Worm (Caenorhabditis elegans) whole organism, late embryonic: Measurements from ENCODE around the gene nlp-7.

Experiments used
- F13H6.1 ChIP-seq: sonication (generic microtip); optimal IDR thresholded peaks from 2 replicates; lab custom pipeline; 2016; ENCODE audit warnings: missing genetic modification characterization, missing compliant biosample characterization
- K09A11.1 ChIP-seq: sonication (generic microtip); optimal IDR thresholded peaks from 2 replicates; lab custom pipeline; 2017; ENCODE audit warnings: antibody characterized with exemption, mild to moderate bottlenecking, missing genetic modification characterization, missing compliant biosample characterization; ENCODE audit not compliant: insufficient read depth
- T23F11.4 ChIP-seq: fragments of 200-800 bp; sonication (Bioruptor generic); optimal IDR thresholded peaks from 2 replicates; lab custom pipeline; 2018; ENCODE audit warnings: mild to moderate bottlenecking, missing genetic modification characterization, missing compliant biosample characterization
- ahr-1 ChIP-seq: sonication (generic microtip); optimal IDR thresholded peaks from 2 replicates; lab custom pipeline; 2016; ENCODE audit warnings: missing genetic modification characterization, missing compliant biosample characterization
- ama-1 ChIP-seq: fragments of 150-350 bp; optimal IDR thresholded peaks from 2 replicates; lab custom pipeline; 2014
- ceh-19 ChIP-seq: fragments of 200-800 bp; sonication (Bioruptor generic); optimal IDR thresholded peaks from 2 replicates; lab custom pipeline; 2018; ENCODE audit warnings: mild to moderate bottlenecking, missing genetic modification characterization, missing compliant biosample characterization
- ceh-31 ChIP-seq: sonication (generic microtip); optimal IDR thresholded peaks from 2 replicates; lab custom pipeline; 2016; ENCODE audit warnings: missing genetic modification characterization, missing compliant biosample characterization
- ceh-45 ChIP-seq: fragments of 200-800 bp; sonication (Bioruptor generic); IDR thresholded peaks from 2 replicates; pipeline ENCODE4 v1.3.6; 2022; ENCODE audit warnings: missing genetic modification reagents, missing genetic modification characterization, missing compliant biosample characterization
- ceh-6 ChIP-seq: fragments of 200-800 bp; sonication (Bioruptor generic); optimal IDR thresholded peaks from 2 replicates; lab custom pipeline; 2018; ENCODE audit warnings: mild to moderate bottlenecking, missing genetic modification characterization, missing compliant biosample characterization
- ceh-9 ChIP-seq: sonication (generic microtip); optimal IDR thresholded peaks from 2 replicates; lab custom pipeline; 2016; ENCODE audit warnings: mild to moderate bottlenecking, missing genetic modification characterization, inconsistent platforms, missing compliant biosample characterization
- che-1 ChIP-seq: sonication (generic microtip); optimal IDR thresholded peaks from 2 replicates; lab custom pipeline; 2016; ENCODE audit warnings: mild to moderate bottlenecking, missing genetic modification characterization, missing compliant biosample characterization
- dve-1 ChIP-seq: sonication (generic microtip); optimal IDR thresholded peaks from 2 replicates; lab custom pipeline; 2017; ENCODE audit warnings: antibody characterized with exemption, mild to moderate bottlenecking, missing genetic modification characterization, missing compliant biosample characterization
- eyg-1 ChIP-seq: sonication (generic microtip); optimal IDR thresholded peaks from 2 replicates; lab custom pipeline; 2016; ENCODE audit warnings: missing genotype, missing genetic modification characterization, missing compliant biosample characterization
- fax-1 ChIP-seq: sonication (generic microtip); optimal IDR thresholded peaks from 2 replicates; lab custom pipeline; 2016; ENCODE audit warnings: missing genotype, missing genetic modification characterization, missing compliant biosample characterization
- fkh-10 ChIP-seq: fragments of 150-350 bp; optimal IDR thresholded peaks from 2 replicates; lab custom pipeline; 2014; ENCODE audit warnings: missing biosample characterization, missing genetic modification reagents, missing genetic modification characterization
- hlh-13 ChIP-seq: fragments of 200-800 bp; sonication (Bioruptor generic); optimal IDR thresholded peaks from 2 replicates; lab custom pipeline; 2018; ENCODE audit warnings: mild to moderate bottlenecking, missing genetic modification characterization, missing compliant biosample characterization
- hlh-30 ChIP-seq: sonication (generic microtip); optimal IDR thresholded peaks from 2 replicates; lab custom pipeline; 2017; ENCODE audit warnings: antibody characterized with exemption, missing genetic modification characterization, missing compliant biosample characterization; ENCODE audit not compliant: insufficient read depth
- hlh-6 ChIP-seq: sonication (generic microtip); optimal IDR thresholded peaks from 2 replicates; lab custom pipeline; 2016; ENCODE audit warnings: missing genotype, missing genetic modification characterization, missing compliant biosample characterization
- hlh-8 ChIP-seq: sonication (generic microtip); optimal IDR thresholded peaks from 2 replicates; lab custom pipeline; 2016; ENCODE audit warnings: missing genotype, missing genetic modification characterization, missing compliant biosample characterization
- lim-6 ChIP-seq: sonication (generic microtip); optimal IDR thresholded peaks from 2 replicates; lab custom pipeline; 2016; ENCODE audit warnings: missing genetic modification characterization, missing compliant biosample characterization
- lin-11 ChIP-seq: fragments of 200-800 bp; sonication (Bioruptor generic); optimal IDR thresholded peaks from 2 replicates; lab custom pipeline; 2018; ENCODE audit warnings: mild to moderate bottlenecking, missing genetic modification characterization, missing compliant biosample characterization
- nfya-1 ChIP-seq: sonication (generic microtip); optimal IDR thresholded peaks from 2 replicates; lab custom pipeline; 2017; ENCODE audit warnings: missing genetic modification characterization, mild to moderate bottlenecking, missing compliant biosample characterization, antibody characterized with exemption, moderate library complexity
- nhr-232 ChIP-seq: sonication (generic microtip); optimal IDR thresholded peaks from 2 replicates; lab custom pipeline; 2016; ENCODE audit warnings: missing genetic modification characterization, missing compliant biosample characterization
- odd-2 ChIP-seq: sonication (generic microtip); optimal IDR thresholded peaks from 2 replicates; lab custom pipeline; 2017; ENCODE audit warnings: antibody characterized with exemption, mild to moderate bottlenecking, missing genetic modification characterization, missing compliant biosample characterization
- pag-3 ChIP-seq: sonication (generic microtip); optimal IDR thresholded peaks from 2 replicates; lab custom pipeline; 2016; ENCODE audit warnings: missing compliant biosample characterization, missing genetic modification characterization, borderline replicate concordance
- pax-1 ChIP-seq: fragments of 150-350 bp; optimal IDR thresholded peaks from 2 replicates; lab custom pipeline; 2014; ENCODE audit warnings: missing biosample characterization, missing genetic modification characterization
- pha-2 ChIP-seq: sonication (generic microtip); optimal IDR thresholded peaks from 2 replicates; lab custom pipeline; 2017; ENCODE audit warnings: mild to moderate bottlenecking, missing genetic modification characterization, missing compliant biosample characterization
- pha-4 ChIP-seq: fragments of 150-350 bp; optimal IDR thresholded peaks from 2 replicates; lab custom pipeline; 2018; ENCODE audit warnings: missing biosample characterization, missing genetic modification reagents, missing genetic modification characterization
- ref-2 ChIP-seq: sonication (generic microtip); optimal IDR thresholded peaks from 2 replicates; lab custom pipeline; 2016; ENCODE audit warnings: missing genetic modification characterization, missing compliant biosample characterization
- rnt-1 ChIP-seq: sonication (generic microtip); optimal IDR thresholded peaks from 2 replicates; lab custom pipeline; 2016; ENCODE audit warnings: missing genetic modification characterization, missing compliant biosample characterization
- sox-4 ChIP-seq: sonication (generic microtip); optimal IDR thresholded peaks from 2 replicates; lab custom pipeline; 2017; ENCODE audit warnings: mild to moderate bottlenecking, missing genetic modification characterization, inconsistent platforms, missing compliant biosample characterization
- syd-9 ChIP-seq: sonication (generic microtip); optimal IDR thresholded peaks from 2 replicates; lab custom pipeline; 2016; ENCODE audit warnings: mild to moderate bottlenecking, missing genetic modification characterization, moderate library complexity, missing compliant biosample characterization
- tbx-2 ChIP-seq: sonication (generic microtip); optimal IDR thresholded peaks from 2 replicates; lab custom pipeline; 2016; ENCODE audit warnings: missing genetic modification characterization, missing compliant biosample characterization
- ttx-3 ChIP-seq: sonication (generic microtip); optimal IDR thresholded peaks from 2 replicates; lab custom pipeline; 2016; ENCODE audit warnings: missing genetic modification reagents, missing genetic modification characterization, missing compliant biosample characterization
- unc-55 ChIP-seq: sonication (generic microtip); optimal IDR thresholded peaks from 2 replicates; lab custom pipeline; 2017; ENCODE audit warnings: missing biosample characterization, missing genetic modification reagents, missing genetic modification characterization
- ztf-16 ChIP-seq: sonication (generic microtip); optimal IDR thresholded peaks from 2 replicates; lab custom pipeline; 2017; ENCODE audit warnings: missing genetic modification characterization, missing compliant biosample characterization

nlp-7 gene

ce11 chrX:8569159-8569558, 23.8 kb upstream of the nlp-7 start:
- TF ChIP-seq nhr-232 (tag; lab: Kevin White, UChicago) (no peak), ceh-31 (tag; lab: Kevin White, UChicago) (peak; percentile 9), ceh-19 (peak; percentile 34), syd-9 (peak; percentile 14), fax-1 (tag; lab: Kevin White, UChicago) (no peak), ref-2 (tag; lab: Kevin White, UChicago) (peak; percentile 29), ahr-1 (tag; lab: Kevin White, UChicago) (no peak), rnt-1 (peak; percentile 1), nfya-1 (tag; lab: Kevin White, UChicago) (peak; percentile 28)
- TF ChIP-seq, all 69 proteins: peak for 6

DNA sequence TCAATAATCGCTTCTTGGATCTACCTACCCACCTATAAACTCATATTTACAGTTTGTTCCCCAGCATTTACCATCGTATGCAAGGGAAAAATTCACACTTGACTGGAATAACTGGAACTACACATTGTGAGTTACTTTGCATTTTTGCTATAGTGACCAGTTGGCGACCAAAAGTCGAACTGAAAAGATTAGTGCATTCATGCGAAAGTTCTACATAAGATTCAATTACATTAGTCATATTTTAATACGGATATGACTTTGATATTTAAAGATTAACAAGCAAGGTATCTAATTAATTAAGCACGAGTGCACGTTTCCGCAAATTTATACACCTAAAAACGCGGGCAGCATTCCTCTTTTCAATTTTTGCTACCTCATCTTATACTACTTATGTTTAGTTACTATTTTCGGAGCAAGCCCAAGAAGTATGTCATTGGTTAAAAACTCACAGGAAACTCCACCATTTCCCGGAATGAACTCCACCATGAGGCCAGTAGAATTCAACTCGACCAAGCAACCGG, 21.9 kb upstream of the nlp-7 start, which contains the start of gene jmjd-3.1:
Gene jmjd-3.1, plus strand, starts transcription at position 51 of the 521 bp plus-strand sequence.
- no peak for TF ChIP-seq hlh-6 (tag; lab: Kevin White, UChicago)
- TF ChIP-seq ceh-19 = no peak
- no peak for TF ChIP-seq lin-11 (tag; lab: Kevin White, UChicago)
- TF ChIP-seq lim-6 (tag; lab: Kevin White, UChicago) = no peak
- no peak for TF ChIP-seq dve-1 (tag; lab: Kevin White, UChicago)
- no peak for TF ChIP-seq ttx-3 (tag; lab: Kevin White, UChicago)
- TF ChIP-seq odd-2 = no peak
- TF ChIP-seq K09A11.1 (tag; lab: Kevin White, UChicago) = no peak
- TF ChIP-seq hlh-30 (tag; lab: Kevin White, UChicago) = no peak
- no peak for TF ChIP-seq ceh-45 (GFP tag; lab: Robert Waterston, UW)
- TF ChIP-seq syd-9 = no peak
- no peak for TF ChIP-seq eyg-1 (tag; lab: Kevin White, UChicago)
- TF ChIP-seq ama-1 = no peak

DNA sequence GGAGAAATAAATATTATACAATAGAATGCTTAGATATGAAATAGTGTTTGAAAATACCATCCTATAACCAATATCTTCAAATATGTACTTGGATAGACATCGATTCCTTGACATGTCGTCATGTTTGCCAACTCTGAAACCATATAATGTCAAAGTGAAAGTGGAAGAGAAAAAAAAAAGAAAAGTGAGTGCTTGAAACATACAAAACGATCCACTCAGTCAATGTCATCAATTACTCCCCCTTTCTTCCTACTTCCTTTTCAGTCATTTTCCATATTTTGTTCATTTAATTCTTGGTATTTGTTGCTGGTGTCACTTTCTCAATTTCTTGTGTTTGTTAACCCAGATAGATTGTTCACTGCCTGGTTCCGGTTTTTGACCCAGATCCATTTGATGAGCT, 12.8 kb upstream of the nlp-7 start, which contains the start of gene F18E9.4:
Gene F18E9.4, plus strand, starts transcription at position 301 of the 400 bp plus-strand sequence.
- TF ChIP-seq sox-4 (tag; lab: Kevin White, UChicago) (no peak), hlh-6 (tag; lab: Kevin White, UChicago) (no peak), fkh-10 (GFP tag; lab: Kevin White, UChicago) (no peak), hlh-8 (tag; lab: Kevin White, UChicago) (no peak), unc-55 (GFP tag; lab: Kevin White, UChicago) (no peak), pax-1 (tag; lab: Kevin White, UChicago) (no peak), fax-1 (tag; lab: Kevin White, UChicago) (no peak), T23F11.4 (GFP tag; lab: Kevin White, UChicago) (no peak), F13H6.1 (no peak), pha-4 (no peak), pha-2 (no peak), ceh-6 (GFP tag; lab: Kevin White, UChicago) (no peak), che-1 (tag; lab: Kevin White, UChicago) (no peak), ceh-45 (GFP tag; lab: Robert Waterston, UW) (no peak), ceh-9 (tag; lab: Kevin White, UChicago) (no peak)

ce11 chrX:8581447-8581846, 11.5 kb upstream of the nlp-7 start, which contains the start of gene F18E9.8:
Gene F18E9.8 (minus strand): TSS chrX:8581547.
- no peak for TF ChIP-seq pax-1 (tag; lab: Kevin White, UChicago)
- TF ChIP-seq eyg-1 (tag; lab: Kevin White, UChicago) = no peak
- TF ChIP-seq hlh-13 (GFP tag; lab: Kevin White, UChicago) = no peak
- TF ChIP-seq pag-3 (tag; lab: Kevin White, UChicago) = no peak
- no peak for TF ChIP-seq ztf-16 (tag; lab: Kevin White, UChicago)
- no peak for TF ChIP-seq ref-2 (tag; lab: Kevin White, UChicago)
- TF ChIP-seq tbx-2 (tag; lab: Kevin White, UChicago) = no peak
- TF ChIP-seq pha-2 = no peak
